Worm (Caenorhabditis elegans): ENCODE data around the gene F20B6.9.

Gene F20B6.9

DNA sequence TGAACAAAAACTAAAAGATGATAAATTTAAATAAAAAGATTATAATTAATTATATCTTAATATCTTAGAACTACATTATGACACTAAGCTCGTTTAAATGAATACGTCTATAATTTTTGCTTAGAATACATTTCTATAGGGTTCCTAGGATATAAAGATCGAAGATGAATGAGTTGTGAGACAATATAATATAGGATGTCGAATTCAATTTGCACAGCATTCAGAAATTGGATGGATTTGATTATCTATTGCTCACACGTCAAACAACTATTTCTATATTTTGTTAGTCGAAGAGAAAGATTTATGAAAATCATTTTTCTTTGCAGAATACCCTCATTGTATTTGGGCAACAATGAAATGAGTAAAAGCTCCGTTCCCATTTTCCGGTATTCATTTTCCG lies 31.7 kb upstream of the F20B6.9 start:
- TF ChIP-seq unc-42 (tag; optimal IDR thresholded peaks at IDR 0.05): peak; percentile 59
- TF ChIP-seq gmeb-2 (tag; optimal IDR thresholded peaks at IDR 0.05): no peak

- TF ChIP-seq ceh-6 (GFP tag; optimal IDR thresholded peaks at IDR 0.05): no peak
These were observed 28.5 kb upstream of the F20B6.9 start, which contains the start of gene rab-37 for ce11 chrX:4235752-4236151. Gene rab-37 (minus strand): TSS chrX:4235852.

ce11 chrX:4222779-4223387 lies 15.6 kb upstream of the F20B6.9 start:
- no peak for TF ChIP-seq pat-9 (tag; optimal IDR thresholded peaks at IDR 0.05)
- TF ChIP-seq tbx-2 (tag; optimal IDR thresholded peaks at IDR 0.05): peak; percentile 4
- no peak for TF ChIP-seq unc-3 (GFP tag; conservative IDR thresholded peaks at IDR 0.05)
- TF ChIP-seq unc-3 (tag; optimal IDR thresholded peaks at IDR 0.05): no peak
- TF ChIP-seq ama-1 (optimal IDR thresholded peaks at IDR 0.05): peak; percentile 83
- TF ChIP-seq K02D7.2 (tag; optimal IDR thresholded peaks at IDR 0.05): no peak
- TF ChIP-seq che-1 (tag; optimal IDR thresholded peaks at IDR 0.05): no peak
- TF ChIP-seq elt-2 (tag; optimal IDR thresholded peaks at IDR 0.05): no peak
- no peak for TF ChIP-seq rnt-1 (tag; optimal IDR thresholded peaks at IDR 0.05)
- peak; percentile 76 for TF ChIP-seq unc-55 (GFP tag; optimal IDR thresholded peaks at IDR 0.05)
- TF ChIP-seq K09A11.1 (tag; optimal IDR thresholded peaks at IDR 0.05; ENCODE audit: insufficient read depth): no peak
- peak; percentile 3 for TF ChIP-seq madf-2 (tag; optimal IDR thresholded peaks at IDR 0.05)
- TF ChIP-seq ceh-22 (tag; optimal IDR thresholded peaks at IDR 0.05): no peak
- TF ChIP-seq dmd-4 (tag; optimal IDR thresholded peaks at IDR 0.05; ENCODE audit: borderline replicate concordance): no peak
- TF ChIP-seq nfya-1 (tag; optimal IDR thresholded peaks at IDR 0.05): peak; percentile 35
- no peak for TF ChIP-seq npax-4 (tag; optimal IDR thresholded peaks at IDR 0.05)
- no peak for TF ChIP-seq ahr-1 (tag; optimal IDR thresholded peaks at IDR 0.05)
- TF ChIP-seq ceh-48 (tag; optimal IDR thresholded peaks at IDR 0.05): no peak
- TF ChIP-seq ceh-24 (tag; optimal IDR thresholded peaks at IDR 0.05): no peak
- peak; percentile 44 for TF ChIP-seq ceh-2 (tag; optimal IDR thresholded peaks at IDR 0.05)
- no peak for TF ChIP-seq sox-4 (tag; optimal IDR thresholded peaks at IDR 0.05)
- no peak for TF ChIP-seq sox-2 (GFP tag; IDR thresholded peaks at IDR 0.05)
- TF ChIP-seq ceh-9 (tag; optimal IDR thresholded peaks at IDR 0.05): no peak
- TF ChIP-seq nhr-11 (tag; optimal IDR thresholded peaks at IDR 0.05): no peak
- peak; percentile 50 for TF ChIP-seq ceh-14 (tag; optimal IDR thresholded peaks at IDR 0.05)
- TF ChIP-seq gmeb-2 (tag; optimal IDR thresholded peaks at IDR 0.05): no peak
- TF ChIP-seq hlh-15 (tag; optimal IDR thresholded peaks at IDR 0.05): no peak
- TF ChIP-seq pag-3 (tag; optimal IDR thresholded peaks at IDR 0.05; ENCODE audit: borderline replicate concordance): no peak
- peak; percentile 32 for TF ChIP-seq dve-1 (tag; optimal IDR thresholded peaks at IDR 0.05)
- TF ChIP-seq hlh-6 (tag; optimal IDR thresholded peaks at IDR 0.05): no peak
- TF ChIP-seq eyg-1 (tag; optimal IDR thresholded peaks at IDR 0.05): peak; percentile 89
- no peak for TF ChIP-seq fkh-10 (GFP tag; optimal IDR thresholded peaks at IDR 0.05)
- TF ChIP-seq Y22D7AL.16 (tag; optimal IDR thresholded peaks at IDR 0.05): no peak
- no peak for TF ChIP-seq C08G9.2 (tag; optimal IDR thresholded peaks at IDR 0.05)
- TF ChIP-seq ceh-31 (tag; optimal IDR thresholded peaks at IDR 0.05): peak; percentile 71
- TF ChIP-seq pha-2 (tag; optimal IDR thresholded peaks at IDR 0.05): no peak
- no peak for TF ChIP-seq C38D4.7 (GFP tag; optimal IDR thresholded peaks at IDR 0.05)
- TF ChIP-seq unc-86 (tag; optimal IDR thresholded peaks at IDR 0.05): no peak
- TF ChIP-seq hlh-30 (tag; optimal IDR thresholded peaks at IDR 0.05; ENCODE audit: insufficient read depth): no peak
- TF ChIP-seq ceh-30 (tag; optimal IDR thresholded peaks at IDR 0.05): no peak
- TF ChIP-seq fax-1 (tag; optimal IDR thresholded peaks at IDR 0.05): no peak
- TF ChIP-seq pros-1 (tag; optimal IDR thresholded peaks at IDR 0.05): peak; percentile 71
- TF ChIP-seq fkh-6 (tag; optimal IDR thresholded peaks at IDR 0.05): no peak
- no peak for TF ChIP-seq hlh-8 (tag; optimal IDR thresholded peaks at IDR 0.05)
- peak; percentile 68 for TF ChIP-seq ceh-34 (tag; optimal IDR thresholded peaks at IDR 0.05)
- TF ChIP-seq elt-4 (tag; optimal IDR thresholded peaks at IDR 0.05): no peak
- no peak for TF ChIP-seq tbx-7 (tag; optimal IDR thresholded peaks at IDR 0.05)

All from whole organism, late embryonic.